Fruit fly (Drosophila melanogaster) whole organism, embryonic: Measurements from ENCODE around the gene Mpcp2.

Source experiments
- Asciz ChIP-seq: fragments of 200-800 bp; sonication (Bioruptor generic); optimal IDR thresholded peaks from 2 replicates; lab custom pipeline; 2017; ENCODE audit warnings: missing biosample characterization, mild to moderate bottlenecking, missing genetic modification characterization, missing genetic modification reagents
- Awh ChIP-seq: fragments of 200-800 bp; sonication (Bioruptor generic); IDR thresholded peaks from 2 replicates; pipeline ENCODE4, ENCODE4 v1.3.6; 2022; ENCODE audit warnings: missing biosample characterization, missing genetic modification characterization
- CG10147 ChIP-seq: fragments of 200-800 bp; sonication (Bioruptor generic); optimal IDR thresholded peaks from 2 replicates; lab custom pipeline; 2019; ENCODE audit warnings: missing biosample characterization, mild to moderate bottlenecking, missing genetic modification characterization, moderate library complexity
- CG11398 ChIP-seq: fragments of 200-800 bp; sonication (Bioruptor generic); optimal IDR thresholded peaks from 2 replicates; lab custom pipeline; 2016; ENCODE audit warnings: missing biosample characterization, missing genetic modification characterization
- CG11456 ChIP-seq: fragments of 200-800 bp; sonication (Bioruptor generic); IDR thresholded peaks from 3 replicates; pipeline ENCODE4 v1.3.6; 2022; ENCODE audit warnings: missing biosample characterization, missing genetic modification characterization
- CG12071 ChIP-seq: fragments of 200-800 bp; sonication (Bioruptor generic); optimal IDR thresholded peaks from 3 replicates; lab custom pipeline; 2018; ENCODE audit warnings: missing biosample characterization, mild to moderate bottlenecking, missing genetic modification characterization
- CG12769 ChIP-seq: fragments of 200-800 bp; sonication (Bioruptor generic); optimal IDR thresholded peaks from 2 replicates; lab custom pipeline; 2019; ENCODE audit warnings: missing biosample characterization, mild to moderate bottlenecking, missing genetic modification characterization, moderate library complexity
- CG13424 ChIP-seq: fragments of 200-800 bp; sonication (Bioruptor generic); optimal IDR thresholded peaks from 2 replicates; lab custom pipeline; 2019; ENCODE audit warnings: missing biosample characterization, mild to moderate bottlenecking, missing genetic modification characterization, moderate library complexity
- CG14014 ChIP-seq: fragments of 200-800 bp; sonication (Bioruptor generic); IDR thresholded peaks from 2 replicates; pipeline ENCODE4 v1.3.6; 2022; ENCODE audit warnings: missing biosample characterization, missing genetic modification characterization
- CG1647 ChIP-seq: fragments of 200-800 bp; sonication (Bioruptor generic); optimal IDR thresholded peaks from 3 replicates; lab custom pipeline; 2016; ENCODE audit warnings: missing biosample characterization, missing genetic modification characterization
- CG17361 ChIP-seq: fragments of 200-800 bp; sonication (Bioruptor generic); IDR thresholded peaks from 3 replicates; pipeline ENCODE4 v1.3.6; 2022; ENCODE audit warnings: missing biosample characterization, missing genetic modification characterization
- CG17568 ChIP-seq: fragments of 200-800 bp; sonication (Bioruptor generic); optimal IDR thresholded peaks from 2 replicates; lab custom pipeline; 2018; ENCODE audit warnings: missing biosample characterization, mild to moderate bottlenecking, missing genetic modification characterization, moderate library complexity
- CG17912 ChIP-seq: fragments of 200-800 bp; sonication (Bioruptor generic); optimal IDR thresholded peaks from 2 replicates; lab custom pipeline; 2018; ENCODE audit warnings: missing biosample characterization, mild to moderate bottlenecking, missing genetic modification characterization
- CG3838 ChIP-seq: fragments of 200-800 bp; sonication (Bioruptor generic); optimal IDR thresholded peaks from 3 replicates; lab custom pipeline; 2016; ENCODE audit warnings: missing biosample characterization, missing genetic modification characterization
- CG4360 ChIP-seq: fragments of 200-800 bp; sonication (Bioruptor generic); IDR thresholded peaks from 2 replicates; pipeline ENCODE4 v1.3.6; 2022; ENCODE audit warnings: missing biosample characterization, missing genetic modification characterization
- CG7839 ChIP-seq: fragments of 200-800 bp; sonication (Bioruptor generic); optimal IDR thresholded peaks from 3 replicates; lab custom pipeline; 2018; ENCODE audit warnings: missing biosample characterization, mild to moderate bottlenecking, missing genetic modification characterization, moderate library complexity
- CG8478 ChIP-seq: fragments of >200 bp; optimal IDR thresholded peaks from 2 replicates; lab custom pipeline; 2018
- Drgx ChIP-seq: fragments of 200-800 bp; sonication (Bioruptor generic); IDR thresholded peaks from 2 replicates; pipeline ENCODE4 v1.3.6; 2022; ENCODE audit warnings: missing biosample characterization, missing genetic modification characterization
- E2f2 ChIP-seq: fragments of 200-800 bp; sonication (Bioruptor generic); IDR thresholded peaks from 2 replicates; pipeline ENCODE4 v1.3.6; 2022; ENCODE audit warnings: missing biosample characterization, missing genetic modification characterization
- Ets65A ChIP-seq: fragments of 200-800 bp; sonication (Bioruptor generic); peaks from one replicate; lab custom pipeline; 2016; ENCODE audit warnings: missing biosample characterization, missing genetic modification characterization
- Ets97D ChIP-seq: fragments of 200-800 bp; sonication (Bioruptor generic); optimal IDR thresholded peaks from 3 replicates; lab custom pipeline; 2016; ENCODE audit warnings: missing biosample characterization, missing genetic modification characterization
- GATAe ChIP-seq: fragments of 200-800 bp; sonication (Bioruptor generic); conservative IDR thresholded peaks from 2 replicates; pipeline ENCODE4 v1.3.6; 2022; ENCODE audit warnings: missing biosample characterization, missing genetic modification characterization
- Hand ChIP-seq: fragments of 200-800 bp; sonication (Bioruptor generic); optimal IDR thresholded peaks from 2 replicates; lab custom pipeline; 2017; ENCODE audit warnings: mild to moderate bottlenecking, missing biosample characterization, missing genetic modification reagents, missing genetic modification characterization
- MBD-R2 ChIP-seq: fragments of 200-800 bp; sonication (Bioruptor generic); IDR thresholded peaks from 2 replicates; pipeline ENCODE4 v1.3.6; 2022; ENCODE audit warnings: missing biosample characterization, missing genetic modification characterization
- Mes4 ChIP-seq: fragments of 200-800 bp; sonication (Bioruptor generic); optimal IDR thresholded peaks from 2 replicates; lab custom pipeline; 2016; ENCODE audit warnings: missing biosample characterization, missing genetic modification characterization
- Nf-YB ChIP-seq: fragments of 200-800 bp; sonication (Bioruptor generic); optimal IDR thresholded peaks from 3 replicates; lab custom pipeline; 2019; ENCODE audit warnings: missing biosample characterization, mild to moderate bottlenecking, missing genetic modification characterization, moderate library complexity
- Oli ChIP-seq: fragments of 200-800 bp; sonication (Bioruptor generic); optimal IDR thresholded peaks from 2 replicates; lab custom pipeline; 2018; ENCODE audit warnings: missing biosample characterization, mild to moderate bottlenecking, missing genetic modification characterization, moderate library complexity
- Rfx ChIP-seq: fragments of 200-800 bp; sonication (Bioruptor generic); IDR thresholded peaks from 2 replicates; pipeline ENCODE4 v1.3.6; 2022; ENCODE audit warnings: missing biosample characterization, missing genetic modification characterization
- YL-1 ChIP-seq: fragments of 200-800 bp; sonication (Bioruptor generic); optimal IDR thresholded peaks from 3 replicates; lab custom pipeline; 2017; ENCODE audit warnings: missing biosample characterization, mild to moderate bottlenecking, missing genetic modification characterization
- chn ChIP-seq: fragments of 200-800 bp; sonication (Bioruptor generic); optimal IDR thresholded peaks from 2 replicates; lab custom pipeline; 2016; ENCODE audit warnings: missing biosample characterization, missing genetic modification characterization
- croc ChIP-seq: fragments of 200-800 bp; sonication (Bioruptor generic); conservative IDR thresholded peaks from 3 replicates; pipeline ENCODE4 v1.3.6; 2022; ENCODE audit warnings: missing biosample characterization, missing genetic modification characterization
- da ChIP-seq: fragments of 200-800 bp; sonication (Bioruptor generic); optimal IDR thresholded peaks from 2 replicates; lab custom pipeline; 2016; ENCODE audit warnings: missing biosample characterization, missing genetic modification characterization
- dan ChIP-seq: fragments of 200-800 bp; sonication (Bioruptor generic); IDR thresholded peaks from 2 replicates; pipeline ENCODE4 v1.3.6; 2022; ENCODE audit warnings: missing biosample characterization, missing genetic modification characterization
- grau ChIP-seq: fragments of 200-800 bp; optimal IDR thresholded peaks from 3 replicates; lab custom pipeline; 2019; ENCODE audit warnings: missing biosample characterization, mild to moderate bottlenecking, missing genetic modification characterization, moderate library complexity
- her ChIP-seq: fragments of 200-800 bp; sonication (Bioruptor generic); optimal IDR thresholded peaks from 2 replicates; lab custom pipeline; 2016; ENCODE audit warnings: missing biosample characterization, missing genetic modification characterization
- kay ChIP-seq: fragments of 200-800 bp; sonication (Bioruptor generic); optimal IDR thresholded peaks from 2 replicates; lab custom pipeline; 2016; ENCODE audit warnings: missing biosample characterization, missing genetic modification characterization
- mam ChIP-seq: fragments of 200-800 bp; sonication (Bioruptor generic); optimal IDR thresholded peaks from 3 replicates; lab custom pipeline; 2016; ENCODE audit warnings: missing biosample characterization, missing genetic modification characterization
- nmo ChIP-seq: fragments of 200-800 bp; sonication (Bioruptor generic); optimal IDR thresholded peaks from 2 replicates; lab custom pipeline; 2018; ENCODE audit warnings: missing biosample characterization, mild to moderate bottlenecking, missing genetic modification characterization, moderate library complexity
- odd ChIP-seq: fragments of 200-800 bp; sonication (Bioruptor generic); optimal IDR thresholded peaks from 2 replicates; lab custom pipeline; 2017; ENCODE audit warnings: missing biosample characterization, mild to moderate bottlenecking, missing genetic modification characterization
- onecut ChIP-seq: fragments of 200-800 bp; sonication (Bioruptor generic); IDR thresholded peaks from 2 replicates; pipeline ENCODE4 v1.3.6; 2022; ENCODE audit warnings: missing biosample characterization, missing genetic modification characterization
- pan ChIP-seq, 4 experiments: fragments of >200 bp in 3 of 4; fragments of 200-800 bp in 1 of 4; sonication (Bioruptor generic) in 1 of 4; optimal IDR thresholded peaks in 3 of 4; IDR thresholded peaks in 1 of 4; 2 replicates each; pipeline versions ENCODE4 v1.3.6 to Lab custom; 2017 to 2022; ENCODE audit warnings: missing biosample characterization in 2 of 4, missing genetic modification characterization in 2 of 4, mixed read lengths in 1 of 4
- pho ChIP-seq: fragments of 200-800 bp; sonication (Bioruptor generic); optimal IDR thresholded peaks from 2 replicates; lab custom pipeline; 2016; ENCODE audit warnings: missing biosample characterization, missing genetic modification characterization
- pita ChIP-seq: fragments of 200-800 bp; sonication (Bioruptor generic); optimal IDR thresholded peaks from 2 replicates; lab custom pipeline; 2017; ENCODE audit warnings: missing biosample characterization, mild to moderate bottlenecking, missing genetic modification characterization
- psq ChIP-seq: fragments of 200-800 bp; sonication (Bioruptor generic); optimal IDR thresholded peaks from 2 replicates; lab custom pipeline; 2017; ENCODE audit warnings: missing biosample characterization, missing genetic modification characterization
- ro ChIP-seq: fragments of 200-800 bp; sonication (Bioruptor generic); IDR thresholded peaks from 2 replicates; pipeline ENCODE4 v1.3.6; 2022; ENCODE audit warnings: missing biosample characterization, missing genetic modification characterization
- sob ChIP-seq: fragments of 200-800 bp; sonication (Bioruptor generic); IDR thresholded peaks from 2 replicates; pipeline ENCODE4 v1.3.6; 2022; ENCODE audit warnings: missing biosample characterization, missing genetic modification characterization
- tna ChIP-seq: fragments of 200-800 bp; sonication (Bioruptor generic); IDR thresholded peaks from 2 replicates; pipeline ENCODE4 v1.3.6; 2022; ENCODE audit warnings: missing biosample characterization, missing genetic modification characterization; ENCODE audit not compliant: partially characterized antibody
- trem ChIP-seq: fragments of 200-800 bp; optimal IDR thresholded peaks from 3 replicates; lab custom pipeline; 2019; ENCODE audit warnings: missing biosample characterization, mild to moderate bottlenecking, missing genetic modification characterization, moderate library complexity
- vnd ChIP-seq: fragments of 200-800 bp; sonication (Bioruptor generic); IDR thresholded peaks from 3 replicates; pipeline ENCODE4 v1.3.6; 2022; ENCODE audit warnings: missing biosample characterization, missing genetic modification characterization; ENCODE audit not compliant: partially characterized antibody

The Mpcp2 gene

dm6 chr3L:14544987-14545943 is 7.8 kb downstream of the Mpcp2 start (continued):
- no peak for TF ChIP-seq chn (GFP tag; lab: Kevin White, UChicago)
- peak; percentile 19; the same call in 1 of the 2 replicates for TF ChIP-seq E2f2 (GFP tag; lab: Robert Waterston, UW)
- no peak for TF ChIP-seq CG17568 (GFP tag; lab: Kevin White, UChicago)
- no peak for TF ChIP-seq GATAe
- TF ChIP-seq mam (GFP tag; lab: Kevin White, UChicago), result no peak
- TF ChIP-seq Asciz (GFP tag; lab: Kevin White, UChicago), result peak; percentile 56
- TF ChIP-seq pita (GFP tag; lab: Kevin White, UChicago), result no peak
- TF ChIP-seq her (GFP tag; lab: Kevin White, UChicago), result no peak
- no peak for TF ChIP-seq croc (GFP tag; lab: Robert Waterston, UW)
- no peak for TF ChIP-seq Drgx (GFP tag; lab: Robert Waterston, UW)
- peak; percentile 91 for TF ChIP-seq Ets65A (GFP tag; lab: Kevin White, UChicago)
- TF ChIP-seq CG3838 (GFP tag; lab: Kevin White, UChicago), result no peak
- peak; percentile 36 for TF ChIP-seq CG12769
- no peak for TF ChIP-seq CG11398 (GFP tag; lab: Kevin White, UChicago)
- no peak for TF ChIP-seq pan (optimal IDR thresholded peaks at IDR 0.05; lab: Kevin White, UChicago)
- TF ChIP-seq pan (GFP tag; optimal IDR thresholded peaks at IDR 0.05 in 1 of 2, IDR thresholded peaks at IDR 0.05 in 1 of 2), result peak in 1 of 2 experiments; percentile 44
- TF ChIP-seq ro, result no peak
- no peak for TF ChIP-seq pho
- no peak for TF ChIP-seq da (GFP tag; lab: Kevin White, UChicago)
- peak; percentile 73 for TF ChIP-seq CG13424 (tag; lab: Kevin White, UChicago)
- peak; percentile 46 for TF ChIP-seq CG12071 (GFP tag; lab: Kevin White, UChicago)
- TF ChIP-seq kay, result no peak
- TF ChIP-seq CG1647 (GFP tag; lab: Kevin White, UChicago), result no peak
- TF ChIP-seq nmo (GFP tag; lab: Kevin White, UChicago), result peak; percentile 73
- peak; percentile 27 for TF ChIP-seq trem (tag; lab: Kevin White, UChicago)
- no peak for TF ChIP-seq tna (GFP tag; lab: Robert Waterston, UW)
- no peak for TF ChIP-seq CG10147 (GFP tag; lab: Kevin White, UChicago)
- peak; percentile 74 for TF ChIP-seq Oli (tag; lab: Kevin White, UChicago)
- TF ChIP-seq YL-1 (GFP tag; lab: Kevin White, UChicago), result no peak
- peak; percentile 47 for TF ChIP-seq Nf-YB (GFP tag; lab: Kevin White, UChicago)
- TF ChIP-seq CG14014 (GFP tag; lab: Robert Waterston, UW), result no peak; the same call in 1 of the 2 replicates
- no peak for TF ChIP-seq CG11456
- no peak for TF ChIP-seq Awh (GFP tag; lab: Robert Waterston, UW)
- peak; percentile 84; the same call in 2 of the 3 replicates for TF ChIP-seq CG17361
- TF ChIP-seq CG7839 (tag; lab: Kevin White, UChicago), result peak; percentile 73
- TF ChIP-seq onecut (GFP tag; lab: Robert Waterston, UW), result no peak
- peak; percentile 34; the same call in 1 of the 2 replicates for TF ChIP-seq Rfx
- peak; percentile 37 for TF ChIP-seq odd
- no peak for TF ChIP-seq psq (GFP tag; lab: Kevin White, UChicago)
- TF ChIP-seq CG8478 (lab: Kevin White, UChicago), result no peak
- peak; percentile 65 for TF ChIP-seq grau (tag; lab: Kevin White, UChicago)
- TF ChIP-seq Mes4 (GFP tag; lab: Kevin White, UChicago), result no peak
- TF ChIP-seq Ets97D (GFP tag; lab: Kevin White, UChicago), result no peak
- TF ChIP-seq dan (GFP tag; lab: Robert Waterston, UW), result no peak
- TF ChIP-seq MBD-R2, result no peak
- no peak for TF ChIP-seq CG4360
- 0 out of 2 replicates have a peak, but pooled peaks have one; percentile 28 for TF ChIP-seq sob (GFP tag; lab: Robert Waterston, UW)
- TF ChIP-seq Hand (GFP tag; lab: Kevin White, UChicago), result no peak
- no peak for TF ChIP-seq CG17912 (GFP tag; lab: Kevin White, UChicago)
- TF ChIP-seq vnd (GFP tag; lab: Robert Waterston, UW), result no peak
